Fruit fly (Drosophila melanogaster) whole organism, prepupa: ENCODE data around the gene pyd.

Source experiments
- Blimp-1 ChIP-seq: fragments of 200-800 bp; sonication (Bioruptor generic); optimal IDR thresholded peaks from 3 replicates; lab custom pipeline; 2017; ENCODE audit warnings: missing biosample characterization, missing genetic modification characterization, mild to moderate bottlenecking, moderate library complexity, missing genetic modification reagents
- CG10631 ChIP-seq: fragments of 200-800 bp; sonication (Bioruptor generic); optimal IDR thresholded peaks from 2 replicates; lab custom pipeline; 2016; ENCODE audit warnings: missing biosample characterization, missing genetic modification characterization
- Ets21C ChIP-seq: fragments of 200-800 bp; sonication (Bioruptor generic); optimal IDR thresholded peaks from 3 replicates; lab custom pipeline; 2016; ENCODE audit warnings: missing biosample characterization, missing genetic modification characterization
- Hr38 ChIP-seq: sonication (Bioruptor generic); optimal IDR thresholded peaks from 2 replicates; lab custom pipeline; 2016; ENCODE audit warnings: missing biosample characterization, missing genetic modification characterization
- Hr39 ChIP-seq: fragments of 200-800 bp; sonication (Bioruptor generic); optimal IDR thresholded peaks from 2 replicates; lab custom pipeline; 2016; ENCODE audit warnings: missing biosample characterization, missing genetic modification characterization
- Hr4 ChIP-seq: fragments of 200-800 bp; sonication (Bioruptor generic); optimal IDR thresholded peaks from 3 replicates; lab custom pipeline; 2016; ENCODE audit warnings: missing biosample characterization, missing genetic modification characterization
- Sox102F ChIP-seq: fragments of 200-800 bp; sonication (Bioruptor generic); optimal IDR thresholded peaks from 2 replicates; lab custom pipeline; 2016; ENCODE audit warnings: missing biosample characterization, mild to moderate bottlenecking, missing genetic modification characterization
- Sox15 ChIP-seq: fragments of 200-800 bp; sonication (Bioruptor generic); optimal IDR thresholded peaks from 3 replicates; lab custom pipeline; 2016; ENCODE audit warnings: missing biosample characterization, missing genetic modification characterization
- dac ChIP-seq: fragments of 200-800 bp; sonication (Bioruptor generic); optimal IDR thresholded peaks from 2 replicates; lab custom pipeline; 2017; ENCODE audit warnings: missing biosample characterization, mild to moderate bottlenecking, missing genetic modification characterization
- lz ChIP-seq: fragments of 200-800 bp; sonication (Bioruptor generic); optimal IDR thresholded peaks from 3 replicates; lab custom pipeline; 2016; ENCODE audit warnings: missing biosample characterization, missing genetic modification characterization

DNA sequence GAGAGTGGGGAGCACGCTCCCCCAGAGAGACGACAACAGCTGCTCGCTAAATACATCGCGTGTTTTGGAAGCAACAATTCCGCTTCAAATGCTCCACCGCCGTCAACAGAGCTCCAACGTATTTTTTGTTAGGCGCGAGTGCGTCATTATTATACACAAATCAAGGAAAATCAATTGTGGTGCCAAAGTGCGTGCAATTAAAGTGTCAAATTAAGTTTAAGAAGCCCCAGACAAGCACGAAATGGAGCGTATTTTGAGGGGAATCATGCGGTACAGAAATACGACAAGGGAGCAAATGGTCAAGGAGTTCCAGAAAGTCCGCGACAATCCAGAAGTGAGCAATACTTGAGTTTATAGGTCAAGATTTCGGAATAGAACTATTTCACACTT is 49.1 kb upstream of the pyd start, which contains the start of gene CAHbeta:
- TF ChIP-seq dac (GFP tag; lab: Kevin White, UChicago): no peak
- no peak for TF ChIP-seq Hr38
- TF ChIP-seq Sox15 (GFP tag; lab: Kevin White, UChicago): no peak
- no peak for TF ChIP-seq Hr4 (GFP tag; lab: Kevin White, UChicago)
- no peak for TF ChIP-seq Sox102F (GFP tag; lab: Kevin White, UChicago)
- TF ChIP-seq CG10631 (GFP tag; lab: Kevin White, UChicago): no peak
- TF ChIP-seq Ets21C: no peak
- TF ChIP-seq Blimp-1: no peak
- no peak for TF ChIP-seq lz
- no peak for TF ChIP-seq Hr39 (GFP tag; lab: Kevin White, UChicago)
